Worm (Caenorhabditis elegans) whole organism, L4/young adult: ENCODE measurements around the gene sri-33.

ENCODE experiments used
- W03F9.2 ChIP-seq: fragments of 150-350 bp; optimal IDR thresholded peaks from 2 replicates; lab custom pipeline; 2014; ENCODE audit warnings: missing biosample characterization, missing genetic modification characterization
- dao-5 ChIP-seq: sonication (generic microtip); optimal IDR thresholded peaks from 2 replicates; lab custom pipeline; 2016; ENCODE audit warnings: missing genotype, missing genetic modification characterization, moderate library complexity, missing compliant biosample characterization
- him-1 ChIP-seq: sonication (generic microtip); optimal IDR thresholded peaks from 2 replicates; lab custom pipeline; 2016; ENCODE audit warnings: missing genotype, missing genetic modification reagents, missing genetic modification characterization, missing compliant biosample characterization

ce11 chrII:3109533-3109932 is 47.1 kb downstream of the sri-33 start:
- TF ChIP-seq dao-5 (tag; lab: Kevin White, UChicago) (no peak), him-1 (tag; lab: Kevin White, UChicago) (no peak), W03F9.2 (no peak)
